Worm (Caenorhabditis elegans) whole organism, young adult: Measurements from ENCODE around the gene snpc-1.1.

ENCODE experiments used
- B0261.1 ChIP-seq: sonication (generic microtip); optimal IDR thresholded peaks from 2 replicates; lab custom pipeline; 2016; ENCODE audit warnings: mild to moderate bottlenecking, missing genetic modification characterization, moderate library complexity, missing compliant biosample characterization
- F49E8.2 ChIP-seq: sonication (generic microtip); optimal IDR thresholded peaks from 3 replicates; lab custom pipeline; 2017; ENCODE audit warnings: missing genetic modification characterization, mild to moderate bottlenecking, missing compliant biosample characterization, antibody characterized with exemption, moderate library complexity; ENCODE audit not compliant: insufficient read depth
- K11D2.4 ChIP-seq: fragments of 200-800 bp; sonication (Bioruptor generic); IDR thresholded peaks from 2 replicates; pipeline ENCODE4 v1.3.6; 2022; ENCODE audit warnings: missing genetic modification reagents, missing genetic modification characterization, missing compliant biosample characterization
- T07F8.4 ChIP-seq: sonication (generic microtip); optimal IDR thresholded peaks from 2 replicates; lab custom pipeline; 2016; ENCODE audit warnings: mild to moderate bottlenecking, missing genetic modification characterization, moderate library complexity, missing compliant biosample characterization
- Y53G8AR.9 ChIP-seq: fragments of 200-800 bp; sonication (Bioruptor generic); conservative IDR thresholded peaks from 2 replicates; pipeline ENCODE4 v1.3.6; 2022; ENCODE audit warnings: missing genetic modification reagents, missing genetic modification characterization, missing compliant biosample characterization
- Y79H2A.3 ChIP-seq: fragments of 200-800 bp; sonication (Bioruptor generic); conservative IDR thresholded peaks from 2 replicates; pipeline ENCODE4 v1.3.6; 2022; ENCODE audit warnings: missing genetic modification reagents, missing genetic modification characterization, missing compliant biosample characterization
- aptf-2 ChIP-seq: fragments of 200-800 bp; sonication (Bioruptor generic); conservative IDR thresholded peaks from 2 replicates; pipeline ENCODE4 v1.3.6; 2022; ENCODE audit warnings: missing genetic modification reagents, missing genetic modification characterization, missing compliant biosample characterization
- aptf-3 ChIP-seq: fragments of 200-800 bp; sonication (Bioruptor generic); IDR thresholded peaks from 2 replicates; pipeline ENCODE4 v1.3.6; 2022; ENCODE audit warnings: missing genetic modification characterization, missing compliant biosample characterization
- cebp-2 ChIP-seq: fragments of 200-800 bp; sonication (Bioruptor generic); IDR thresholded peaks from 2 replicates; pipeline ENCODE4 v1.3.6; 2022; ENCODE audit warnings: missing genetic modification characterization, missing compliant biosample characterization
- ceh-40 ChIP-seq: fragments of 200-800 bp; sonication (Bioruptor generic); IDR thresholded peaks from 2 replicates; pipeline ENCODE4 v1.3.6; 2022; ENCODE audit warnings: missing genetic modification characterization, missing compliant biosample characterization
- die-1 ChIP-seq: sonication (generic microtip); optimal IDR thresholded peaks from 2 replicates; lab custom pipeline; 2016; ENCODE audit warnings: missing genotype, mild to moderate bottlenecking, missing genetic modification characterization, missing compliant biosample characterization
- dox-1 ChIP-seq: fragments of 200-800 bp; sonication (Bioruptor generic); IDR thresholded peaks from 2 replicates; pipeline ENCODE4 v1.3.6; 2022; ENCODE audit warnings: missing genetic modification reagents, missing genetic modification characterization, missing compliant biosample characterization
- dpl-1 ChIP-seq: fragments of 150-350 bp; optimal IDR thresholded peaks from 2 replicates; lab custom pipeline; 2014; ENCODE audit warnings: missing biosample characterization, missing genetic modification reagents, missing genetic modification characterization
- egrh-3 ChIP-seq: fragments of 200-800 bp; sonication (Bioruptor generic); IDR thresholded peaks from 2 replicates; pipeline ENCODE4 v1.3.6; 2022; ENCODE audit warnings: missing genetic modification reagents, missing genetic modification characterization, missing compliant biosample characterization
- ekl-4 ChIP-seq: fragments of 200-800 bp; sonication (Bioruptor generic); IDR thresholded peaks from 2 replicates; pipeline ENCODE4 v1.3.6; 2022; ENCODE audit warnings: missing genetic modification reagents, missing genetic modification characterization, missing compliant biosample characterization
- him-1 ChIP-seq: sonication (generic microtip); optimal IDR thresholded peaks from 2 replicates; lab custom pipeline; 2016; ENCODE audit warnings: missing genotype, missing genetic modification reagents, missing genetic modification characterization, missing compliant biosample characterization
- hlh-12 ChIP-seq: sonication (generic microtip); optimal IDR thresholded peaks from 2 replicates; lab custom pipeline; 2016; ENCODE audit warnings: missing genetic modification characterization, missing compliant biosample characterization
- hmg-1.2 ChIP-seq: fragments of 200-800 bp; sonication (Bioruptor generic); IDR thresholded peaks from 2 replicates; pipeline ENCODE4 v1.3.6; 2022; ENCODE audit warnings: missing genetic modification reagents, missing genetic modification characterization, missing compliant biosample characterization
- hrde-1 ChIP-seq: sonication (generic microtip); optimal IDR thresholded peaks from 2 replicates; lab custom pipeline; 2016; ENCODE audit warnings: missing genetic modification characterization, mild to moderate bottlenecking, missing compliant biosample characterization, moderate library complexity, missing genotype, missing genetic modification reagents, borderline replicate concordance
- let-607 ChIP-seq, 2 experiments: fragments of 200-800 bp in 1 of 2; sonication (Bioruptor generic) in 1 of 2; sonication (generic microtip) in 1 of 2; optimal IDR thresholded peaks; 2 replicates each; lab custom pipeline; 2016 to 2018; ENCODE audit warnings: mild to moderate bottlenecking in 2 of 2, missing compliant biosample characterization in 2 of 2, missing genetic modification characterization in 2 of 2, moderate library complexity in 2 of 2, missing genotype in 1 of 2
- lsy-27 ChIP-seq: sonication (generic microtip); optimal IDR thresholded peaks from 2 replicates; lab custom pipeline; 2017; ENCODE audit warnings: missing genetic modification characterization, mild to moderate bottlenecking, missing compliant biosample characterization, antibody characterized with exemption, missing genotype, borderline replicate concordance; ENCODE audit not compliant: insufficient read depth
- mel-28 ChIP-seq: sonication (generic microtip); optimal IDR thresholded peaks from 2 replicates; lab custom pipeline; 2016; ENCODE audit warnings: borderline replicate concordance, mild to moderate bottlenecking, missing genetic modification characterization, missing compliant biosample characterization
- nhr-179 ChIP-seq: sonication (generic microtip); optimal IDR thresholded peaks from 2 replicates; lab custom pipeline; 2016; ENCODE audit warnings: mild to moderate bottlenecking, missing genetic modification characterization, missing compliant biosample characterization
- pbrm-1 ChIP-seq: fragments of 200-800 bp; sonication (Bioruptor generic); IDR thresholded peaks from 2 replicates; pipeline ENCODE4 v1.3.6; 2022; ENCODE audit warnings: missing genetic modification reagents, missing genetic modification characterization, missing compliant biosample characterization
- rec-8 ChIP-seq, 2 experiments: sonication (generic microtip); optimal IDR thresholded peaks; 2 replicates each; lab custom pipeline; 2016; ENCODE audit warnings: mild to moderate bottlenecking in 2 of 2, missing genetic modification characterization in 2 of 2, missing genetic modification reagents in 2 of 2, missing genotype in 2 of 2, missing biosample characterization in 1 of 2, missing compliant biosample characterization in 1 of 2, moderate library complexity in 1 of 2
- snpc-4 ChIP-seq, 5 experiments: fragments of 150-350 bp in 1 of 5; sonication (generic microtip) in 4 of 5; optimal IDR thresholded peaks; 2 replicates each; lab custom pipeline; 2014 to 2018; ENCODE audit warnings: missing genetic modification characterization in 5 of 5, missing biosample characterization in 3 of 5, antibody characterized with exemption in 2 of 5, mild to moderate bottlenecking in 2 of 5, missing compliant biosample characterization in 2 of 5, missing genotype in 2 of 5, moderate library complexity in 2 of 5, missing genetic modification reagents in 1 of 5
- somi-1 ChIP-seq: fragments of 200-800 bp; sonication (Bioruptor generic); optimal IDR thresholded peaks from 2 replicates; lab custom pipeline; 2018; ENCODE audit warnings: mild to moderate bottlenecking, missing genetic modification characterization, missing compliant biosample characterization
- sptf-2 ChIP-seq: fragments of 200-800 bp; sonication (Bioruptor generic); optimal IDR thresholded peaks from 2 replicates; lab custom pipeline; 2018; ENCODE audit warnings: mild to moderate bottlenecking, missing genetic modification characterization, missing compliant biosample characterization
- tbp1 ChIP-seq: fragments of 200-800 bp; sonication (Bioruptor generic); optimal IDR thresholded peaks from 2 replicates; lab custom pipeline; 2018; ENCODE audit warnings: mild to moderate bottlenecking, missing genetic modification characterization, missing compliant biosample characterization
- unc-62 ChIP-seq: fragments of 150-350 bp; optimal IDR thresholded peaks from 2 replicates; lab custom pipeline; 2014; ENCODE audit warnings: missing biosample characterization, missing genetic modification reagents, missing genetic modification characterization
- zim-3 ChIP-seq: sonication (generic microtip); optimal IDR thresholded peaks from 2 replicates; lab custom pipeline; 2017; ENCODE audit warnings: mild to moderate bottlenecking, missing genetic modification characterization, moderate library complexity, missing compliant biosample characterization

Gene snpc-1.1

ce11 chrII:7756810-7757209 lies 24.3 kb downstream of the snpc-1.1 start (continued):
- peak in 1 of 2 experiments; percentile 38 for TF ChIP-seq rec-8 (tag; optimal IDR thresholded peaks at IDR 0.05; lab: Kevin White, UChicago)
- TF ChIP-seq K11D2.4 (GFP tag; lab: Robert Waterston, UW), result no peak; the same call in 1 of the 2 replicates
- 0 out of 2 replicates have a peak, but pooled peaks have one; percentile 28 for TF ChIP-seq ceh-40 (GFP tag; lab: Robert Waterston, UW)
- TF ChIP-seq mel-28, result no peak
- TF ChIP-seq him-1 (tag; lab: Kevin White, UChicago), result peak; percentile 79
- TF ChIP-seq ekl-4 (GFP tag; lab: Robert Waterston, UW), result 0 out of 2 replicates have a peak, but pooled peaks have one; percentile 44
- peak; percentile 53 for TF ChIP-seq snpc-4 (GFP tag; optimal IDR thresholded peaks at IDR 0.05; lab: Kevin White, UChicago)
- TF ChIP-seq snpc-4 (tag; optimal IDR thresholded peaks at IDR 0.05; lab: Kevin White, UChicago), result peak in 2 of 4 experiments; percentile 13 to 63
- TF ChIP-seq hmg-1.2 (GFP tag; lab: Robert Waterston, UW), result peak; percentile 65
- TF ChIP-seq B0261.1, result peak; percentile 88
- TF ChIP-seq hlh-12, result no peak
- TF ChIP-seq somi-1 (GFP tag; lab: Kevin White, UChicago), result peak; percentile 30
- TF ChIP-seq, all 124 proteins: peak for 61

ce11 chrII:7755116-7755571 lies 26.0 kb downstream of the snpc-1.1 start, which contains the start of the genes B0228.6 and B0228.1:
B0228.6 (minus strand) TSS chrII:7755166.
B0228.1 (plus strand) TSS chrII:7755343.
- TF ChIP-seq die-1 (tag; lab: Kevin White, UChicago), result no peak
- TF ChIP-seq egrh-3 (GFP tag; lab: Robert Waterston, UW), result no peak
- TF ChIP-seq pbrm-1 (GFP tag; lab: Robert Waterston, UW), result no peak
- no peak for TF ChIP-seq hrde-1 (tag; lab: Kevin White, UChicago)
- TF ChIP-seq, all 124 proteins: peak for 0

ce11 chrII:7753500-7753899 lies 27.6 kb downstream of the snpc-1.1 start, which contains the start of gene trx-1:
trx-1 (minus strand) TSS chrII:7753600.
- no peak for TF ChIP-seq dox-1
- no peak for TF ChIP-seq F49E8.2 (tag; lab: Kevin White, UChicago)
- no peak for TF ChIP-seq cebp-2 (GFP tag; lab: Robert Waterston, UW)
- no peak for TF ChIP-seq aptf-2 (GFP tag; lab: Robert Waterston, UW)
- no peak for TF ChIP-seq nhr-179 (tag; lab: Kevin White, UChicago)
- no peak for TF ChIP-seq unc-62 (GFP tag; lab: Kevin White, UChicago)
- TF ChIP-seq aptf-3 (GFP tag; lab: Robert Waterston, UW), result no peak
- no peak for TF ChIP-seq hlh-12
- no peak for TF ChIP-seq dpl-1 (GFP tag; lab: Kevin White, UChicago)
- TF ChIP-seq somi-1 (GFP tag; lab: Kevin White, UChicago), result no peak
- TF ChIP-seq zim-3 (tag; lab: Kevin White, UChicago), result no peak
- no peak for TF ChIP-seq sptf-2 (GFP tag; lab: Kevin White, UChicago)
- no peak for TF ChIP-seq mel-28
- TF ChIP-seq T07F8.4 (tag; lab: Kevin White, UChicago), result no peak
- no peak for TF ChIP-seq let-607 (tag; optimal IDR thresholded peaks at IDR 0.05; lab: Kevin White, UChicago)

- TF ChIP-seq him-1 (tag; lab: Kevin White, UChicago), result no peak
- TF ChIP-seq tbp1 (GFP tag; lab: Kevin White, UChicago), result no peak
- no peak for TF ChIP-seq Y53G8AR.9 (GFP tag; lab: Robert Waterston, UW)
- TF ChIP-seq Y79H2A.3, result no peak
- TF ChIP-seq F49E8.2 (tag; lab: Kevin White, UChicago), result no peak
- no peak for TF ChIP-seq lsy-27 (tag; lab: Kevin White, UChicago)
Measured at ce11 chrII:7736725-7737124, 44.4 kb downstream of the snpc-1.1 start.
